Fruit fly (Drosophila melanogaster) whole organism, adult: ENCODE measurements around the gene obst-A.

Experiments used
- CG11617 ChIP-seq: fragments of 200-800 bp; sonication (Bioruptor generic); optimal IDR thresholded peaks from 2 replicates; lab custom pipeline; 2017; ENCODE audit warnings: mild to moderate bottlenecking, missing biosample characterization, missing genetic modification reagents, missing genetic modification characterization
- CG14711 ChIP-seq: fragments of 200-800 bp; sonication (Bioruptor generic); optimal IDR thresholded peaks from 2 replicates; lab custom pipeline; 2018; ENCODE audit warnings: missing biosample characterization, mild to moderate bottlenecking, missing genetic modification characterization, moderate library complexity
- CG1620 ChIP-seq: fragments of 200-800 bp; sonication (Bioruptor generic); optimal IDR thresholded peaks from 2 replicates; lab custom pipeline; 2016; ENCODE audit warnings: missing biosample characterization, missing genetic modification characterization
- CG7045 ChIP-seq: fragments of 200-800 bp; sonication (Bioruptor generic); optimal IDR thresholded peaks from 2 replicates; lab custom pipeline; 2017; ENCODE audit warnings: missing biosample characterization, mild to moderate bottlenecking, missing genetic modification characterization
- cic ChIP-seq: fragments of 200-800 bp; sonication (Bioruptor generic); optimal IDR thresholded peaks from 2 replicates; lab custom pipeline; 2017; ENCODE audit warnings: missing biosample characterization, mild to moderate bottlenecking, missing genetic modification characterization, moderate library complexity
- pad ChIP-seq: fragments of 200-800 bp; sonication (Bioruptor generic); optimal IDR thresholded peaks from 3 replicates; lab custom pipeline; 2017; ENCODE audit warnings: missing biosample characterization, missing genetic modification characterization, mild to moderate bottlenecking, moderate library complexity, missing genetic modification reagents

dm6 chrX:20240518-20241186, 997 bp downstream of the obst-A start:
- no peak for TF ChIP-seq CG1620 (GFP tag; lab: Kevin White, UChicago)
- no peak for TF ChIP-seq pad (GFP tag; lab: Kevin White, UChicago)
- no peak for TF ChIP-seq CG14711
- TF ChIP-seq CG11617: no peak
- TF ChIP-seq cic (GFP tag; lab: Kevin White, UChicago): no peak
- no peak for TF ChIP-seq CG7045 (GFP tag; lab: Kevin White, UChicago)
